Worm (Caenorhabditis elegans) whole organism, L1 larva: Measurements from ENCODE around the gene R08C7.12.

Experiments used
- elt-2 ChIP-seq: sonication (generic microtip); optimal IDR thresholded peaks from 2 replicates; lab custom pipeline; 2016; ENCODE audit warnings: missing genetic modification characterization, mild to moderate bottlenecking, inconsistent platforms, missing compliant biosample characterization, missing genetic modification reagents
- lin-39 ChIP-seq: fragments of 150-350 bp; optimal IDR thresholded peaks from 2 replicates; lab custom pipeline; 2014; ENCODE audit warnings: missing biosample characterization, missing genetic modification reagents, missing genetic modification characterization
- nhr-11 ChIP-seq: fragments of 150-350 bp; optimal IDR thresholded peaks from 2 replicates; lab custom pipeline; 2014; ENCODE audit warnings: missing biosample characterization, missing genetic modification characterization
- nhr-237 ChIP-seq: fragments of 150-350 bp; optimal IDR thresholded peaks from 2 replicates; lab custom pipeline; 2014; ENCODE audit warnings: missing biosample characterization, missing genetic modification characterization
- pqm-1 ChIP-seq: sonication (generic microtip); optimal IDR thresholded peaks from 3 replicates; lab custom pipeline; 2017; ENCODE audit warnings: missing biosample characterization, missing genetic modification characterization
- rnt-1 ChIP-seq: sonication (generic microtip); optimal IDR thresholded peaks from 2 replicates; lab custom pipeline; 2016; ENCODE audit warnings: mild to moderate bottlenecking, missing genetic modification characterization, moderate library complexity, missing compliant biosample characterization

- no peak for TF ChIP-seq nhr-11 (tag; lab: Kevin White, UChicago)
- TF ChIP-seq elt-2 (tag; lab: Kevin White, UChicago) = no peak
- no peak for TF ChIP-seq nhr-237 (tag; lab: Kevin White, UChicago)
- no peak for TF ChIP-seq lin-39 (tag; lab: Kevin White, UChicago)
- no peak for TF ChIP-seq pqm-1
- no peak for TF ChIP-seq rnt-1
Measured at ce11 chrIV:4465184-4465583, 15.6 kb downstream of the R08C7.12 start, which contains the start of gene M01H9.5.
